Worm (Caenorhabditis elegans) whole organism, L1 larva: ENCODE measurements around the gene srg-60.

Experiments
- egl-27 ChIP-seq, 2 experiments: fragments of 150-350 bp in 1 of 2; sonication (generic microtip); optimal IDR thresholded peaks; 3 replicates each; lab custom pipeline; 2017 to 2018; ENCODE audit warnings: missing biosample characterization in 2 of 2, missing genetic modification characterization in 2 of 2, missing genetic modification reagents in 2 of 2
- lsy-2 ChIP-seq, 2 experiments: fragments of 150-350 bp; optimal IDR thresholded peaks; 2 replicates each; lab custom pipeline; 2014; ENCODE audit warnings: missing biosample characterization in 2 of 2, missing genetic modification characterization in 2 of 2

ce11 chrV:2720763-2721162 lies 1.7 kb downstream of the srg-60 start, which contains the start of gene srt-27:
- TF ChIP-seq egl-27 (tag; optimal IDR thresholded peaks at IDR 0.05; lab: Kevin White, UChicago), result no peak
- TF ChIP-seq lsy-2 (tag; optimal IDR thresholded peaks at IDR 0.05; lab: Kevin White, UChicago), result no peak
